In genomic region chrX:7961623-7962022, ce11 we compare ENCODE assay signal across 3 worm cellular contexts.
TF ChIP-seq lines count a peak whose summit lies in the region.

Gene sem-5, minus strand, starts transcription at chrX:7961723.

TF ChIP-seq in whole organism, early embryonic, 17 proteins besides CTCF, POLR2A, EP300 and RAD21:
- 0 out of 2 replicates have a peak, but pooled peaks have one; percentile 5 for TF ChIP-seq pes-1 (GFP tag; IDR thresholded peaks at IDR 0.05; lab: Robert Waterston, UW)
- no peak for TF ChIP-seq scrt-1 (GFP tag; IDR thresholded peaks at IDR 0.05; lab: Robert Waterston, UW)

TF ChIP-seq in whole organism, late embryonic, 69 proteins besides CTCF, POLR2A, EP300 and RAD21:
- no peak for TF ChIP-seq C08G9.2 (tag; optimal IDR thresholded peaks at IDR 0.05; lab: Kevin White, UChicago)
- peak; percentile 13 for TF ChIP-seq sox-4 (tag; optimal IDR thresholded peaks at IDR 0.05; lab: Kevin White, UChicago)

TF ChIP-seq in whole organism, mixed stage, embryonic, 35 proteins besides CTCF, POLR2A, EP300 and RAD21:
- TF ChIP-seq bed-3 (GFP tag; optimal IDR thresholded peaks at IDR 0.05; lab: Kevin White, UChicago) (no peak), sptf-1 (tag; optimal IDR thresholded peaks at IDR 0.05; lab: Kevin White, UChicago) (no peak), elt-1 (tag; optimal IDR thresholded peaks at IDR 0.05; lab: Kevin White, UChicago; ENCODE audit: borderline replicate concordance, insufficient read depth) (no peak), mab-5 (tag; optimal IDR thresholded peaks at IDR 0.05; lab: Kevin White, UChicago) (no peak), ceh-83 (GFP tag; optimal IDR thresholded peaks at IDR 0.05; lab: Kevin White, UChicago) (peak; percentile 39), nhr-237 (tag; optimal IDR thresholded peaks at IDR 0.05; lab: Kevin White, UChicago) (no peak), zip-8 (tag; optimal IDR thresholded peaks at IDR 0.05; lab: Kevin White, UChicago) (no peak), cnd-1 (tag; optimal IDR thresholded peaks at IDR 0.05; lab: Kevin White, UChicago) (no peak), tbx-8 (GFP tag; optimal IDR thresholded peaks at IDR 0.05; lab: Kevin White, UChicago) (no peak), M03D4.4 (tag; optimal IDR thresholded peaks at IDR 0.05; lab: Kevin White, UChicago) (peak; percentile 50), unc-39 (tag; optimal IDR thresholded peaks at IDR 0.05; lab: Kevin White, UChicago) (no peak), nhr-2 (tag; optimal IDR thresholded peaks at IDR 0.05; lab: Kevin White, UChicago) (no peak), nhr-28 (tag; optimal IDR thresholded peaks at IDR 0.05; lab: Kevin White, UChicago) (no peak), nhr-76 (tag; optimal IDR thresholded peaks at IDR 0.05; lab: Kevin White, UChicago) (no peak)
TF ChIP-seq in whole organism, mixed stage, embryonic: peak in this region for 2.
